Worm (Caenorhabditis elegans) whole organism, L4 larva: ENCODE results near the gene try-5.

Experiments
- F37D6.2 ChIP-seq: sonication (generic microtip); optimal IDR thresholded peaks from 2 replicates; lab custom pipeline; 2016; ENCODE audit warnings: mild to moderate bottlenecking, missing genetic modification characterization, missing compliant biosample characterization
- T20F7.1 ChIP-seq: fragments of 200-800 bp; sonication (Bioruptor generic); optimal IDR thresholded peaks from 2 replicates; lab custom pipeline; 2018; ENCODE audit warnings: mild to moderate bottlenecking, missing genetic modification characterization, missing compliant biosample characterization
- T26A8.4 ChIP-seq: fragments of 200-800 bp; sonication (Bioruptor generic); IDR thresholded peaks from 2 replicates; pipeline ENCODE4 v1.3.6; 2022; ENCODE audit warnings: missing genetic modification characterization, missing compliant biosample characterization
- aha-1 ChIP-seq: fragments of 150-350 bp; peaks from one replicate; lab custom pipeline; 2014; ENCODE audit warnings: missing biosample characterization, missing genetic modification characterization
- aly-2 ChIP-seq: sonication (generic microtip); optimal IDR thresholded peaks from 2 replicates; lab custom pipeline; 2018; ENCODE audit warnings: missing biosample characterization, missing genetic modification characterization
- ama-1 ChIP-seq: fragments of 150-350 bp; optimal IDR thresholded peaks from 2 replicates; lab custom pipeline; 2014; ENCODE audit warnings: inconsistent platforms, mixed read lengths
- arid-1 ChIP-seq: fragments of 200-800 bp; sonication (Bioruptor generic); conservative IDR thresholded peaks from 2 replicates; pipeline ENCODE4 v1.3.6; 2022; ENCODE audit warnings: missing genetic modification reagents, missing genetic modification characterization, missing compliant biosample characterization
- attf-4 ChIP-seq: sonication (generic microtip); optimal IDR thresholded peaks from 3 replicates; lab custom pipeline; 2017; ENCODE audit warnings: missing biosample characterization, missing genetic modification characterization
- ceh-20 ChIP-seq: fragments of 200-800 bp; sonication (Bioruptor generic); IDR thresholded peaks from 2 replicates; pipeline ENCODE4 v1.3.6; 2022; ENCODE audit warnings: missing genetic modification reagents, missing genetic modification characterization, missing compliant biosample characterization
- daf-16 ChIP-seq, 3 experiments: sonication (generic microtip); optimal IDR thresholded peaks; 2 replicates each; lab custom pipeline; 2016 to 2017; ENCODE audit warnings: missing genetic modification characterization in 3 of 3, missing genetic modification reagents in 3 of 3, mild to moderate bottlenecking in 2 of 3, missing compliant biosample characterization in 2 of 3, missing biosample characterization in 1 of 3, moderate library complexity in 1 of 3
- dmd-6 ChIP-seq: fragments of 200-800 bp; sonication (Bioruptor generic); IDR thresholded peaks from 2 replicates; pipeline ENCODE4 v1.3.6; 2022; ENCODE audit warnings: missing genetic modification reagents, missing genetic modification characterization, missing compliant biosample characterization
- dve-1 ChIP-seq: sonication (generic microtip); optimal IDR thresholded peaks from 2 replicates; lab custom pipeline; 2017; ENCODE audit warnings: antibody characterized with exemption, mild to moderate bottlenecking, missing genetic modification characterization, missing compliant biosample characterization; ENCODE audit not compliant: insufficient read depth
- fkh-10 ChIP-seq: fragments of 150-350 bp; optimal IDR thresholded peaks from 2 replicates; lab custom pipeline; 2014; ENCODE audit warnings: missing biosample characterization, missing genetic modification reagents, missing genetic modification characterization
- gei-8 ChIP-seq: fragments of 200-800 bp; sonication (Bioruptor generic); optimal IDR thresholded peaks from 2 replicates; lab custom pipeline; 2018; ENCODE audit warnings: mild to moderate bottlenecking, missing genetic modification characterization, missing compliant biosample characterization
- hlh-11 ChIP-seq: fragments of 200-800 bp; sonication (Bioruptor generic); optimal IDR thresholded peaks from 2 replicates; lab custom pipeline; 2018; ENCODE audit warnings: mild to moderate bottlenecking, missing genetic modification characterization, missing compliant biosample characterization
- hlh-30 ChIP-seq: sonication (generic microtip); optimal IDR thresholded peaks from 2 replicates; lab custom pipeline; 2017; ENCODE audit warnings: antibody characterized with exemption, mild to moderate bottlenecking, missing genetic modification characterization, missing compliant biosample characterization; ENCODE audit not compliant: insufficient read depth
- hmg-1.1 ChIP-seq: fragments of 200-800 bp; sonication (Bioruptor generic); IDR thresholded peaks from 2 replicates; pipeline ENCODE4 v1.3.6; 2022; ENCODE audit warnings: missing genetic modification reagents, missing genetic modification characterization, missing compliant biosample characterization
- madf-5 ChIP-seq, 2 experiments: fragments of 200-800 bp; sonication (Bioruptor generic); IDR thresholded peaks; 2 replicates each; pipeline ENCODE4 v1.3.6; 2022; ENCODE audit warnings: missing compliant biosample characterization in 2 of 2, missing genetic modification characterization in 2 of 2
- mdl-1 ChIP-seq, 2 experiments: fragments of 150-350 bp in 1 of 2; sonication (generic microtip) in 1 of 2; optimal IDR thresholded peaks; 2 replicates each; lab custom pipeline; 2014 to 2017; ENCODE audit warnings: missing biosample characterization in 2 of 2, missing genetic modification characterization in 2 of 2
- mdt-29 ChIP-seq: fragments of 200-800 bp; sonication (Bioruptor generic); IDR thresholded peaks from 2 replicates; pipeline ENCODE4 v1.3.6; 2022; ENCODE audit warnings: missing genetic modification reagents, missing genetic modification characterization, missing compliant biosample characterization
- mep-1 ChIP-seq: fragments of 150-350 bp; sonication (generic microtip); optimal IDR thresholded peaks from 3 replicates; lab custom pipeline; 2014; ENCODE audit warnings: missing biosample characterization, missing genetic modification characterization
- mes-2 ChIP-seq: sonication (generic microtip); optimal IDR thresholded peaks from 2 replicates; lab custom pipeline; 2016; ENCODE audit warnings: missing genotype, mild to moderate bottlenecking, missing genetic modification characterization, missing compliant biosample characterization; ENCODE audit not compliant: poor library complexity, severe bottlenecking
- nhr-102 ChIP-seq: sonication (generic microtip); optimal IDR thresholded peaks from 2 replicates; lab custom pipeline; 2016; ENCODE audit warnings: mild to moderate bottlenecking, missing genetic modification characterization, moderate library complexity, missing compliant biosample characterization
- nhr-11 ChIP-seq: fragments of 150-350 bp; optimal IDR thresholded peaks from 2 replicates; lab custom pipeline; 2014; ENCODE audit warnings: missing biosample characterization, missing genetic modification characterization
- nhr-237 ChIP-seq: sonication (generic microtip); optimal IDR thresholded peaks from 2 replicates; lab custom pipeline; 2017; ENCODE audit warnings: missing biosample characterization, missing genetic modification characterization
- nhr-28 ChIP-seq: fragments of 150-350 bp; optimal IDR thresholded peaks from 2 replicates; lab custom pipeline; 2014; ENCODE audit warnings: missing biosample characterization, missing genetic modification characterization
- nhr-76 ChIP-seq: fragments of 150-350 bp; optimal IDR thresholded peaks from 2 replicates; lab custom pipeline; 2014; ENCODE audit warnings: missing biosample characterization, missing genetic modification characterization
- nhr-77 ChIP-seq: fragments of 150-350 bp; optimal IDR thresholded peaks from 2 replicates; lab custom pipeline; 2014; ENCODE audit warnings: missing biosample characterization, missing genetic modification characterization
- pha-4 ChIP-seq, 2 experiments: fragments of 150-350 bp in 1 of 2; fragments of 200-800 bp in 1 of 2; sonication (Bioruptor generic) in 1 of 2; IDR thresholded peaks in 1 of 2; optimal IDR thresholded peaks in 1 of 2; 2 replicates each; pipeline versions ENCODE4 v1.3.6 to Lab custom; 2014 to 2022; ENCODE audit warnings: missing genetic modification characterization in 2 of 2, missing genetic modification reagents in 2 of 2, missing biosample characterization in 1 of 2, missing compliant biosample characterization in 1 of 2
- pqm-1 ChIP-seq: sonication (generic microtip); optimal IDR thresholded peaks from 2 replicates; lab custom pipeline; 2017; ENCODE audit warnings: missing biosample characterization, missing genetic modification characterization
- saeg-2 ChIP-seq: fragments of 200-800 bp; sonication (Bioruptor generic); IDR thresholded peaks from 2 replicates; pipeline ENCODE4 v1.3.6; 2022; ENCODE audit warnings: missing genetic modification reagents, missing genetic modification characterization, missing compliant biosample characterization
- sdz-12 ChIP-seq: fragments of 200-800 bp; sonication (Bioruptor generic); optimal IDR thresholded peaks from 2 replicates; lab custom pipeline; 2018; ENCODE audit warnings: mild to moderate bottlenecking, missing genetic modification characterization, missing compliant biosample characterization
- spr-1 ChIP-seq: sonication (generic microtip); optimal IDR thresholded peaks from 2 replicates; lab custom pipeline; 2016; ENCODE audit warnings: mild to moderate bottlenecking, missing genetic modification characterization, missing compliant biosample characterization
- tra-1 ChIP-seq: fragments of 200-800 bp; sonication (Bioruptor generic); IDR thresholded peaks from 2 replicates; pipeline ENCODE4 v1.3.6; 2022; ENCODE audit warnings: missing genetic modification reagents, missing genetic modification characterization, missing compliant biosample characterization
- unc-62 ChIP-seq, 3 experiments: fragments of 150-350 bp in 1 of 3; sonication (generic microtip); optimal IDR thresholded peaks in 2 of 3; peaks in 1 of 3; 1 replicate in 1 of 3; 2 replicates in 2 of 3; lab custom pipeline; 2014 to 2017; ENCODE audit warnings: missing biosample characterization in 3 of 3, missing genetic modification characterization in 3 of 3, missing genetic modification reagents in 3 of 3, missing genotype in 1 of 3
- zfp-2 ChIP-seq: sonication (generic microtip); optimal IDR thresholded peaks from 2 replicates; lab custom pipeline; 2016; ENCODE audit warnings: mild to moderate bottlenecking, missing genetic modification characterization, missing compliant biosample characterization
- ztf-7 ChIP-seq: fragments of 150-350 bp; optimal IDR thresholded peaks from 2 replicates; lab custom pipeline; 2014; ENCODE audit warnings: missing biosample characterization, missing genetic modification characterization

Gene try-5

DNA sequence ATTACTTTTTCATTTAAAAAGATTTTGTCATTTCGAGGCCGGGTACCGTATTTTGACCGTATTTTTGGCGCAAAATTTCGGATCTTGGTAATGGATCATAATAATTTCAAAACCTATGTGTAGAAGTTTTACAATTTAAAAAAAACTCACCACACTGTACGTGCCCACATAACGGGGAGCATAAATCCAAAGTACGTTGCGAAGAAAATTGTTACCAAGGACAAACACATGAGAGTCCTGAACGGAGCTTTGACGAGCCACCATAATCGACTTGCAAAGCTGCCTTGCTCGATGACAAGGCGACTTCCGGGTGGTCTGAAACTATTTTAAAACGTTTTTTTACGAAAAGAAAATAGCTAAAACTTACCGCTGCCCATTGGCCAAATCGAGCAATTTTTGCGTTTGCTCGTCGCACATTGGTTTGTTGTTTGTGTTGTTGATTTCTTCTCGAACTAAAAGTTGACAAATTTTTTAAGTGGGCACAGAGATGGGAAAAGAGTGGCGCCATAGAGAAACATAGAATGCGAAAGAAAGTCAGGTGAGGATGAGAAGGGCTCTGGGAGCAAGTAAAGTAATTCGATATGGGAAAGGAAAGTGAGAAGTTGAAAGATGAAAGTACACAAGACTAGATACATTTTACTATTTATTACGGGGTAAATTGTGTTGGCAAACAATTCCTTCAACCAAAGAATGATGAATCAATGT lies 14.1 kb upstream of the try-5 start:
- TF ChIP-seq dmd-6 (GFP tag; lab: Robert Waterston, UW), result peak; percentile 29
- peak; percentile 95 for TF ChIP-seq aha-1 (tag; lab: Kevin White, UChicago)
- peak; percentile 3 for TF ChIP-seq nhr-28 (tag; lab: Kevin White, UChicago)
- no peak for TF ChIP-seq madf-5 (GFP tag; IDR thresholded peaks at IDR 0.05; lab: Robert Waterston, UW)
- TF ChIP-seq unc-62 (GFP tag; optimal IDR thresholded peaks at IDR 0.05 in 1 of 2; lab: Kevin White, UChicago), result peak in 1 of 2 experiments; percentile 37
- TF ChIP-seq unc-62 (tag; optimal IDR thresholded peaks at IDR 0.05; lab: Kevin White, UChicago), result no peak
- no peak for TF ChIP-seq spr-1 (tag; lab: Kevin White, UChicago)
- TF ChIP-seq mdt-29 (GFP tag; lab: Robert Waterston, UW), result no peak
- TF ChIP-seq nhr-11 (tag; lab: Kevin White, UChicago), result peak; percentile 20
- no peak for TF ChIP-seq pha-4 (GFP tag; IDR thresholded peaks at IDR 0.05; lab: Robert Waterston, UW)
- TF ChIP-seq pha-4 (tag; optimal IDR thresholded peaks at IDR 0.05; lab: Kevin White, UChicago), result peak; percentile 77
- no peak for TF ChIP-seq daf-16 (GFP tag; optimal IDR thresholded peaks at IDR 0.05; lab: Kevin White, UChicago)
- TF ChIP-seq daf-16 (tag; optimal IDR thresholded peaks at IDR 0.05; lab: Kevin White, UChicago), result peak; percentile 40
- TF ChIP-seq, all 104 proteins: peak for 7

DNA sequence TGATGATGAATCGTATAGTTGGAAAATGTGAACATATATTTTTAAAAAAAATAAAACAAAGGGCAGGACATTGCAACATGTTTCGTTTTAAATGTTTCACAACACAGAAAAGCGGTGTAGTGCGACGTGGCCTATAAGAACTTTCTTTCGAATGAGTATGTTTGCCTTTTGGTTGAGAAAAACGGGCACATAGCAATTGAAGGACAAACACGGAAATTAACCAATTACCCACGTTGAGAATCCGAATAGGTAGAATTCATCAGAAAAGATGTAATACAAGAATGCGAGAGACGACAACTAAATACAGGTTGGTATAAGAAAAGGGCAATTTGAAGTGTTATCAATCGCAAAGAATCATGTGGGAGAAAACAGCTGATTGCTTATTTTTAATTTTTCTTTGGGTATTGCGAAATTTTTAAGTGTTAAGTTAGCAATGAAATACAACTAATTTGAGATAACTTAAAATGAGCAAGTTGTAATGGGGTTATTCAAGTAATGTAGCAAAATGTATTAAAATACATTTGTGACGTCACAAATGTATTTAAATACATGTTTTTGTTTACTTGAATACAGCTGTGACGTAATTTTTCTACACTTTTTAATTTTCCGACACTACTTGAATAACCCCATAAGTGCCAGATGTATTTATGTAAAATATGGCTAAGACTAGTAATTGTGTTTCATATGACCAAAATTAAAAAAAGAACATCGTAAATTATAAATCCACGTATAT lies 13.4 kb upstream of the try-5 start, which contains the start of gene acl-14:
Gene acl-14, minus strand, starts transcription at position 316 of the 733 bp plus-strand sequence.
- TF ChIP-seq zfp-2 (tag; lab: Kevin White, UChicago) (no peak), nhr-237 (tag; lab: Kevin White, UChicago) (no peak), mdl-1 (tag; optimal IDR thresholded peaks at IDR 0.05; lab: Kevin White, UChicago) (peak in 1 of 2 experiments; percentile 10), F37D6.2 (no peak), mep-1 (tag; lab: Kevin White, UChicago) (peak; percentile 13), unc-62 (GFP tag; optimal IDR thresholded peaks at IDR 0.05 in 1 of 2; lab: Kevin White, UChicago) (peak in 1 of 2 experiments; percentile 36), unc-62 (tag; optimal IDR thresholded peaks at IDR 0.05; lab: Kevin White, UChicago) (no peak), dmd-6 (GFP tag; lab: Robert Waterston, UW) (peak; percentile 31; the same call in 1 of the 2 replicates), ceh-20 (no peak), nhr-28 (tag; lab: Kevin White, UChicago) (peak; percentile 64), pqm-1 (tag; lab: Kevin White, UChicago) (no peak), arid-1 (GFP tag; lab: Robert Waterston, UW) (no peak), nhr-102 (tag; lab: Kevin White, UChicago) (no peak), fkh-10 (GFP tag; lab: Kevin White, UChicago) (no peak), mes-2 (peak; percentile 28), gei-8 (GFP tag; lab: Kevin White, UChicago) (no peak), sdz-12 (GFP tag; lab: Kevin White, UChicago) (no peak), nhr-76 (tag; lab: Kevin White, UChicago) (no peak), hmg-1.1 (no peak), hlh-30 (peak; percentile 30), attf-4 (no peak), aha-1 (tag; lab: Kevin White, UChicago) (peak; percentile 82), aly-2 (tag; lab: Kevin White, UChicago) (no peak), T26A8.4 (GFP tag; lab: Robert Waterston, UW) (no peak), ztf-7 (tag; lab: Kevin White, UChicago) (no peak), daf-16 (GFP tag; optimal IDR thresholded peaks at IDR 0.05; lab: Kevin White, UChicago) (no peak), daf-16 (tag; optimal IDR thresholded peaks at IDR 0.05; lab: Kevin White, UChicago) (peak; percentile 34)

DNA sequence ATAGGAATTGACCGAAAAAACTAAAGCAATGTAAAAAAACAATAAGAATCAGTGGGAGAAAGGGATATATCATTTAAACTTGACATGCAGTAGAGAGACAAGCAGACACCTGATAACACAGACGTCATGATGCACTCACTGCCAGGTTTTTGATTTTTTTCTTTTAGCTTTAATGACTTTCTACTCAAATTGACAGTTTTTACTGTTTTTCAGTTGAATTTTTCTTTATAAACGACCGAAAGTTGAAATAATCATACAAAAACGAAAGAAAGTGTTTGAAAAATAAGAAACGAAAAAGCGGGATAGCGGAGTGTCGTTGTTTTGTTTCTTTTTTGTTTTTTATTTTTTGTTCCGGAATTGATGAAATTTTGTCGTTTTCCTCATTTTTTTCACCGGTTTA lies 12.6 kb upstream of the try-5 start, which contains the start of gene ucp-4:
Gene ucp-4, plus strand, starts transcription at position 83 of the 400 bp plus-strand sequence.
- TF ChIP-seq hlh-11 (tag; lab: Kevin White, UChicago), result peak; percentile 29
- no peak for TF ChIP-seq nhr-77 (tag; lab: Kevin White, UChicago)
- TF ChIP-seq F37D6.2, result no peak
- TF ChIP-seq hlh-30, result peak; percentile 14
- TF ChIP-seq unc-62 (GFP tag; optimal IDR thresholded peaks at IDR 0.05 in 1 of 2; lab: Kevin White, UChicago), result peak in 1 of 2 experiments; percentile 30
- no peak for TF ChIP-seq unc-62 (tag; optimal IDR thresholded peaks at IDR 0.05; lab: Kevin White, UChicago)
- TF ChIP-seq nhr-28 (tag; lab: Kevin White, UChicago), result peak; percentile 4
- TF ChIP-seq T20F7.1 (GFP tag; lab: Kevin White, UChicago), result peak; percentile 85
- TF ChIP-seq dve-1 (tag; lab: Kevin White, UChicago), result peak; percentile 8
- no peak for TF ChIP-seq ama-1 (lab: Kevin White, UChicago)
- TF ChIP-seq ceh-20, result peak; percentile 62; the same call in 1 of the 2 replicates
- no peak for TF ChIP-seq saeg-2
- TF ChIP-seq dmd-6 (GFP tag; lab: Robert Waterston, UW), result peak; percentile 75
- no peak for TF ChIP-seq daf-16 (GFP tag; optimal IDR thresholded peaks at IDR 0.05; lab: Kevin White, UChicago)
- peak; percentile 20 for TF ChIP-seq daf-16 (tag; optimal IDR thresholded peaks at IDR 0.05; lab: Kevin White, UChicago)
- TF ChIP-seq tra-1, result 0 out of 2 replicates have a peak, but pooled peaks have one; percentile 35
- TF ChIP-seq mep-1 (tag; lab: Kevin White, UChicago), result no peak
